Worm (Caenorhabditis elegans) whole organism, L1 larva: ENCODE data around the gene rde-11.

Experiments
- aly-2 ChIP-seq: fragments of 150-350 bp; optimal IDR thresholded peaks from 2 replicates; lab custom pipeline; 2014; ENCODE audit warnings: missing biosample characterization, missing genetic modification characterization
- ceh-82 ChIP-seq, 3 experiments: fragments of 150-350 bp in 1 of 3; sonication (generic microtip) in 2 of 3; optimal IDR thresholded peaks; 2 replicates each; lab custom pipeline; 2014 to 2017; ENCODE audit warnings: missing biosample characterization in 3 of 3, missing genetic modification characterization in 3 of 3
- dsc-1 ChIP-seq: sonication (generic microtip); optimal IDR thresholded peaks from 2 replicates; lab custom pipeline; 2016; ENCODE audit warnings: mild to moderate bottlenecking, missing genetic modification characterization, missing compliant biosample characterization
- elt-2 ChIP-seq: sonication (generic microtip); optimal IDR thresholded peaks from 2 replicates; lab custom pipeline; 2016; ENCODE audit warnings: missing genetic modification characterization, mild to moderate bottlenecking, inconsistent platforms, missing compliant biosample characterization, missing genetic modification reagents
- hlh-17 ChIP-seq: fragments of 200-800 bp; sonication (Bioruptor generic); optimal IDR thresholded peaks from 2 replicates; lab custom pipeline; 2018; ENCODE audit warnings: missing genetic modification characterization, mild to moderate bottlenecking, missing compliant biosample characterization, moderate library complexity, borderline replicate concordance
- nhr-12 ChIP-seq: sonication (generic microtip); optimal IDR thresholded peaks from 2 replicates; lab custom pipeline; 2017; ENCODE audit warnings: missing biosample characterization, missing genetic modification characterization
- unc-62 ChIP-seq: fragments of 150-350 bp; optimal IDR thresholded peaks from 2 replicates; lab custom pipeline; 2014; ENCODE audit warnings: missing biosample characterization, missing genetic modification reagents, missing genetic modification characterization

DNA sequence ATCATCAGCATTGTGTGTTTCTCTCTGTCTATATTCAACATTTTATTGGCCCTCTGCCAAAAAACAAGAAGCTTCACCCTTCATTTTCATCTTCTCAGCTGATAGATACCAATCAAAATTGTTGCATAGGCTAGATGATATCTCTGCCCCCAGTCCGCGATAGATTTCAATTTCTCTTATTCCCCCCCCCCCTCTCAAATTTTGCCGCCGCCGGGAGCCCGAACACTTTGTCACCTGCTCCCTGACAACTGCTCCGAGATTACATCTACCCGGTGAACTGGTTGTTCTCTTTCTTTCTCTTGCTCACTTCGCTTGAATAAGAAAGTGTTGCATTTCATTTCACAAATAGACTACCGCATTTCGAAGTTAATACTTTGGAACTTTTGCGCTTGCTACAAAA is 21.0 kb downstream of the rde-11 start:
- no peak for TF ChIP-seq dsc-1 (tag; lab: Kevin White, UChicago)
- no peak for TF ChIP-seq hlh-17
- no peak for TF ChIP-seq aly-2 (tag; lab: Kevin White, UChicago)
- TF ChIP-seq elt-2 (tag; lab: Kevin White, UChicago), result no peak
- TF ChIP-seq unc-62, result no peak
- no peak for TF ChIP-seq nhr-12 (tag; lab: Kevin White, UChicago)
- TF ChIP-seq ceh-82 (tag; optimal IDR thresholded peaks at IDR 0.05; lab: Kevin White, UChicago), result no peak
